Fruit fly (Drosophila melanogaster) whole organism, adult: Measurements from ENCODE around the gene Muc68D.

Experiments used
- CG11617 ChIP-seq: fragments of 200-800 bp; sonication (Bioruptor generic); optimal IDR thresholded peaks from 2 replicates; lab custom pipeline; 2017; ENCODE audit warnings: mild to moderate bottlenecking, missing biosample characterization, missing genetic modification reagents, missing genetic modification characterization
- CG12768 ChIP-seq: fragments of 200-800 bp; sonication (Bioruptor generic); optimal IDR thresholded peaks from 2 replicates; lab custom pipeline; 2017; ENCODE audit warnings: missing biosample characterization, missing genetic modification characterization, mild to moderate bottlenecking, moderate library complexity, missing genetic modification reagents
- CG14711 ChIP-seq: fragments of 200-800 bp; sonication (Bioruptor generic); optimal IDR thresholded peaks from 2 replicates; lab custom pipeline; 2018; ENCODE audit warnings: missing biosample characterization, mild to moderate bottlenecking, missing genetic modification characterization, moderate library complexity
- CG1620 ChIP-seq: fragments of 200-800 bp; sonication (Bioruptor generic); optimal IDR thresholded peaks from 2 replicates; lab custom pipeline; 2016; ENCODE audit warnings: missing biosample characterization, missing genetic modification characterization
- CG33017 ChIP-seq: fragments of 200-800 bp; sonication (Bioruptor generic); optimal IDR thresholded peaks from 2 replicates; lab custom pipeline; 2018; ENCODE audit warnings: missing biosample characterization, mild to moderate bottlenecking, missing genetic modification characterization, moderate library complexity
- CG5204 ChIP-seq: fragments of 200-800 bp; sonication (Bioruptor generic); optimal IDR thresholded peaks from 2 replicates; lab custom pipeline; 2016; ENCODE audit warnings: missing biosample characterization, missing genetic modification characterization
- CG7045 ChIP-seq: fragments of 200-800 bp; sonication (Bioruptor generic); optimal IDR thresholded peaks from 2 replicates; lab custom pipeline; 2017; ENCODE audit warnings: missing biosample characterization, mild to moderate bottlenecking, missing genetic modification characterization
- CG7101 ChIP-seq: fragments of 200-800 bp; sonication (Bioruptor generic); optimal IDR thresholded peaks from 2 replicates; lab custom pipeline; 2018; ENCODE audit warnings: missing biosample characterization, mild to moderate bottlenecking, missing genetic modification characterization, moderate library complexity
- Clk ChIP-seq: fragments of 200-800 bp; sonication (Bioruptor generic); optimal IDR thresholded peaks from 2 replicates; lab custom pipeline; 2017; ENCODE audit warnings: missing biosample characterization, missing genetic modification characterization
- Crg-1 ChIP-seq: fragments of 200-800 bp; sonication (Bioruptor generic); optimal IDR thresholded peaks from 2 replicates; lab custom pipeline; 2016; ENCODE audit warnings: missing biosample characterization, missing genetic modification characterization
- Hr96 ChIP-seq: fragments of 200-800 bp; sonication (Bioruptor generic); optimal IDR thresholded peaks from 2 replicates; lab custom pipeline; 2016; ENCODE audit warnings: missing biosample characterization, missing genetic modification characterization
- Mnt ChIP-seq: fragments of 200-800 bp; sonication (Bioruptor generic); optimal IDR thresholded peaks from 2 replicates; lab custom pipeline; 2016; ENCODE audit warnings: missing biosample characterization, mild to moderate bottlenecking, missing genetic modification characterization
- bab1 ChIP-seq: fragments of 200-800 bp; sonication (Bioruptor generic); optimal IDR thresholded peaks from 3 replicates; lab custom pipeline; 2019; ENCODE audit warnings: missing biosample characterization, mild to moderate bottlenecking, missing genetic modification characterization, moderate library complexity
- cic ChIP-seq: fragments of 200-800 bp; sonication (Bioruptor generic); optimal IDR thresholded peaks from 2 replicates; lab custom pipeline; 2017; ENCODE audit warnings: missing biosample characterization, mild to moderate bottlenecking, missing genetic modification characterization, moderate library complexity
- cnc ChIP-seq, 2 experiments: fragments of >200 bp; optimal IDR thresholded peaks; 2 replicates each; lab custom pipeline; 2017
- kay ChIP-seq: fragments of 200-800 bp; sonication (Bioruptor generic); peaks from one replicate; lab custom pipeline; 2016; ENCODE audit warnings: missing biosample characterization, missing genetic modification characterization, borderline replicate concordance
- ovo ChIP-seq: fragments of 200-800 bp; sonication (Bioruptor generic); optimal IDR thresholded peaks from 2 replicates; lab custom pipeline; 2016; ENCODE audit warnings: missing biosample characterization, missing genetic modification characterization
- pad ChIP-seq: fragments of 200-800 bp; sonication (Bioruptor generic); optimal IDR thresholded peaks from 3 replicates; lab custom pipeline; 2017; ENCODE audit warnings: missing biosample characterization, missing genetic modification characterization, mild to moderate bottlenecking, moderate library complexity, missing genetic modification reagents
- tj ChIP-seq: fragments of 200-800 bp; sonication (Bioruptor generic); optimal IDR thresholded peaks from 3 replicates; lab custom pipeline; 2017; ENCODE audit warnings: missing biosample characterization, mild to moderate bottlenecking, missing genetic modification characterization, moderate library complexity
- toe ChIP-seq: fragments of 200-800 bp; sonication (Bioruptor generic); optimal IDR thresholded peaks from 2 replicates; lab custom pipeline; 2016; ENCODE audit warnings: missing biosample characterization, missing genetic modification characterization

The Muc68D gene

DNA sequence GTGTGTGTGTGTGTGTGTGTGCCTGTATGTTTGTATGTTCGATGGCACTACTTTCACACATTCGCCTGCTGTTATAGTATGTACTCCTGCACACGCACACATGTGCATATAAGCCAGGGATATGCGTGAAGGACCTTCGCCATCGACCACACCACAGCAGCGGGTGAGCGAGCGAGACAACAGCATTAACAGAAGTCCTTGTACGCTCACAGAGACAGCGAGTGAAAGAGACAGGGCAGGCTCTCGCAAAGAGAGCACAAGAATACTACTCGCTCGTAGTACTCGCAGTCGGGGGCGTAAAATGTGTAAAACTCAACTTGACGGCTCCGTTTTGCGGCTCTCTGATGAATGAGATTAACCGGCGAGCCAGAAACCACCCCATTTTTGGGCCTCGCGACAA is 7.0 kb downstream of the Muc68D start:
- TF ChIP-seq ovo (GFP tag; lab: Kevin White, UChicago) (no peak), CG33017 (tag; lab: Kevin White, UChicago) (no peak), CG12768 (GFP tag; lab: Kevin White, UChicago) (no peak), tj (no peak), CG5204 (GFP tag; lab: Kevin White, UChicago) (no peak)

dm6 chr3L:11751005-11751404 is 21.0 kb downstream of the Muc68D start, which contains the start of gene Gr68a:
Gr68a (plus strand) TSS chr3L:11751305.
- TF ChIP-seq CG5204 (GFP tag; lab: Kevin White, UChicago) (no peak), Crg-1 (GFP tag; lab: Kevin White, UChicago) (no peak), toe (GFP tag; lab: Kevin White, UChicago) (no peak), pad (no peak), kay (GFP tag; lab: Kevin White, UChicago) (no peak), Hr96 (no peak)

dm6 chr3L:11731841-11732240 is 40.1 kb downstream of the Muc68D start, which contains the start of gene CG32087:
CG32087 (plus strand) TSS chr3L:11732141.
- TF ChIP-seq Mnt (GFP tag; lab: Kevin White, UChicago), result no peak
- no peak for TF ChIP-seq Crg-1 (GFP tag; lab: Kevin White, UChicago)

DNA sequence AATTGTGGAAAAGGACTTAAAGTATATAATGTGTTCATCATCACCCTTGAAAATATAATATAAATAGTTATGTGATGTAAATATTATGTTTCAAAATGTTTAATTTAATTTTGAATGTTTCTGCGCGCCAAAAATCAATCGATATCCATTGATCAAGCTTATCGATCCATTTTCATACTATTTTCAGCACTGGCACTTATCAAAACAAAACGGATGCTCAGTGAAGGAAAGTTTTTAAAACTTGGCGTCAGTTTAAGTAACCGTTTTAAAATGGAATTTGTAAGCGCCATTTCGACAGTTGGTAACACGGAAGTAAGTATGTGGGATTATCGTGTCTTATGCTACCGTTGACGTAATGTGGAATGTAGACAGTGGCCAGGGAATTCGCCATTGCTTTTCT is 43.8 kb downstream of the Muc68D start, which contains the start of gene sunn:
Gene sunn (plus strand): TSS at position 202 of the 400 bp plus-strand sequence.
- no peak for TF ChIP-seq tj
- TF ChIP-seq bab1 (GFP tag; lab: Kevin White, UChicago), result no peak
- no peak for TF ChIP-seq cic (GFP tag; lab: Kevin White, UChicago)
- peak; percentile 86 for TF ChIP-seq kay (GFP tag; lab: Kevin White, UChicago)
- TF ChIP-seq CG12768 (GFP tag; lab: Kevin White, UChicago), result no peak
- TF ChIP-seq CG33017 (tag; lab: Kevin White, UChicago), result no peak

dm6 chr3L:11721498-11721946 is 50.4 kb downstream of the Muc68D start:
- TF ChIP-seq CG14711 (tag; lab: Kevin White, UChicago) (peak; percentile 48), Hr96 (peak; percentile 4), CG1620 (no peak), ovo (GFP tag; lab: Kevin White, UChicago) (no peak), kay (GFP tag; lab: Kevin White, UChicago) (no peak), bab1 (GFP tag; lab: Kevin White, UChicago) (no peak), CG7045 (GFP tag; lab: Kevin White, UChicago) (no peak), cnc (optimal IDR thresholded peaks at IDR 0.05; lab: Kevin White, UChicago) (no peak), toe (GFP tag; lab: Kevin White, UChicago) (no peak), CG11617 (GFP tag; lab: Kevin White, UChicago) (no peak), Clk (GFP tag; lab: Kevin White, UChicago) (no peak), Crg-1 (GFP tag; lab: Kevin White, UChicago) (no peak), tj (peak; percentile 77), CG33017 (tag; lab: Kevin White, UChicago) (peak; percentile 43), cic (GFP tag; lab: Kevin White, UChicago) (no peak), Mnt (GFP tag; lab: Kevin White, UChicago) (no peak), CG7101 (tag; lab: Kevin White, UChicago) (peak; percentile 54), CG5204 (GFP tag; lab: Kevin White, UChicago) (peak; percentile 4), CG12768 (GFP tag; lab: Kevin White, UChicago) (no peak), pad (no peak)

DNA sequence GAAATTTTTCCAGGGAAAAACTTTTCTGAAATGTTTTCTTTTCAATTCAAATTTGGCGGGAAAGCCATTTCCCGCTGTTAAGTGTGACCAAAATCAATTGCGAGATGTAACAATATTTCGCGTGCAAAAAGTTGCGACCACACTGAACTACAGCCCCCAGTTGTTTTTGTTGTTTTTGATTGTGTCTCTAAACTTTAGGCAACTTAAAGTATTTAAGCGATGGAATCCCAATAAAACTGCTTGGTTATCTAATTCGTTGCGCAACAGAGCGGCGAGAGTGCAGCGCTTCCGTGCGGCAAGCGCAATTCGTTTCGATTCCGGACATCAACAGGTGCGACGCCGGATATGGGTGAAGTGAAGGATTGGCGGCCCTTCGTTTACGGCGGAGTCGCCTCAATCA is 51.2 kb downstream of the Muc68D start, which contains the start of gene Bmcp:
Gene Bmcp (plus strand): TSS at position 155 of the 400 bp plus-strand sequence.
- TF ChIP-seq cnc (optimal IDR thresholded peaks at IDR 0.05; lab: Kevin White, UChicago) (no peak), bab1 (GFP tag; lab: Kevin White, UChicago) (peak; percentile 42)

DNA sequence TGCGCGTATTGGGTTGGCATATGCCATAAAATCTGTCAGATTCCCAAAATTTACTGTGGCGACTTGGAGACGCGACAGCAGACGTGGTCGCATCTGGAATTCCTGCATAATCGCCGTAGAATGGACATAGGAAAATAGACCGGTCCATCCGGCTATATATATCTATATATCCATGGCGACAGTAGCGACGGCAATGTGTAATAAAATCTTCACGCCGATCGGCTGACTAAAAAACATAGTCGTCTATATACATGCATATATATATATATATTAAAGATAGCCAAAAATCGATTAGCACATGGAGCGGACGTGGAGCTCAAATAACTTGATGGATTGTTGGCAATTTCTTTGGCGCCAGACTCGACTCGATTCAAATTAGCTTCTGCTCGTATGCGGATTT is 54.0 kb downstream of the Muc68D start:
- no peak for TF ChIP-seq cic (GFP tag; lab: Kevin White, UChicago)
- TF ChIP-seq CG11617 (GFP tag; lab: Kevin White, UChicago), result no peak
- no peak for TF ChIP-seq cnc (optimal IDR thresholded peaks at IDR 0.05; lab: Kevin White, UChicago)
- TF ChIP-seq CG33017 (tag; lab: Kevin White, UChicago), result no peak
- no peak for TF ChIP-seq toe (GFP tag; lab: Kevin White, UChicago)

- no peak for TF ChIP-seq bab1 (GFP tag; lab: Kevin White, UChicago)
- no peak for TF ChIP-seq CG14711 (tag; lab: Kevin White, UChicago)
- no peak for TF ChIP-seq toe (GFP tag; lab: Kevin White, UChicago)
- no peak for TF ChIP-seq CG7101 (tag; lab: Kevin White, UChicago)
- TF ChIP-seq CG12768 (GFP tag; lab: Kevin White, UChicago), result no peak
- TF ChIP-seq cic (GFP tag; lab: Kevin White, UChicago), result no peak
- no peak for TF ChIP-seq Mnt (GFP tag; lab: Kevin White, UChicago)
- no peak for TF ChIP-seq Clk (GFP tag; lab: Kevin White, UChicago)
- TF ChIP-seq CG5204 (GFP tag; lab: Kevin White, UChicago), result no peak
- TF ChIP-seq CG33017 (tag; lab: Kevin White, UChicago), result no peak
- no peak for TF ChIP-seq cnc (optimal IDR thresholded peaks at IDR 0.05; lab: Kevin White, UChicago)
Measured at dm6 chr3L:11717300-11717699, 54.7 kb downstream of the Muc68D start.
